Worm (Caenorhabditis elegans): Measurements from ENCODE around the gene srw-48.

- no peak for TF ChIP-seq ama-1 (optimal IDR thresholded peaks at IDR 0.05)
- no peak for TF ChIP-seq sea-1 (GFP tag; conservative IDR thresholded peaks at IDR 0.05)
- no peak for TF ChIP-seq hmg-4 (GFP tag; optimal IDR thresholded peaks at IDR 0.05)
- no peak for TF ChIP-seq aly-1 (tag; optimal IDR thresholded peaks at IDR 0.05)
- TF ChIP-seq tbx-11 (GFP tag; IDR thresholded peaks at IDR 0.05) = no peak
- TF ChIP-seq tbx-37 (GFP tag; conservative IDR thresholded peaks at IDR 0.05) = no peak
- TF ChIP-seq hnd-1 (tag; optimal IDR thresholded peaks at IDR 0.05) = no peak
- no peak for TF ChIP-seq F13C5.2 (tag; optimal IDR thresholded peaks at IDR 0.05)
- no peak for TF ChIP-seq ets-7 (tag; optimal IDR thresholded peaks at IDR 0.05)
- no peak for TF ChIP-seq flt-1 (GFP tag; IDR thresholded peaks at IDR 0.05)
- no peak for TF ChIP-seq ceh-13 (GFP tag; optimal IDR thresholded peaks at IDR 0.05)
- no peak for TF ChIP-seq B0310.2 (tag; optimal IDR thresholded peaks at IDR 0.05)
- TF ChIP-seq pes-1 (GFP tag; IDR thresholded peaks at IDR 0.05) = no peak
- TF ChIP-seq scrt-1 (GFP tag; IDR thresholded peaks at IDR 0.05) = no peak
Observed at ce11 chrV:16471995-16472563, 51.3 kb downstream of the srw-48 start, which contains the start of gene srw-35.
